Fruit fly (Drosophila melanogaster) whole organism, embryonic: ENCODE results near the gene tho2.

Experiments
- B-H2 ChIP-seq: fragments of 200-800 bp; sonication (Bioruptor generic); optimal IDR thresholded peaks from 2 replicates; lab custom pipeline; 2018; ENCODE audit warnings: missing biosample characterization, mild to moderate bottlenecking, missing genetic modification characterization
- Bteb2 ChIP-seq: fragments of 200-800 bp; sonication (Bioruptor generic); optimal IDR thresholded peaks from 2 replicates; lab custom pipeline; 2016; ENCODE audit warnings: missing biosample characterization, missing genetic modification characterization
- CG11695 ChIP-seq: fragments of 200-800 bp; sonication (Bioruptor generic); IDR thresholded peaks from 3 replicates; pipeline ENCODE4 v1.3.6; 2022; ENCODE audit warnings: missing biosample characterization, missing genetic modification characterization
- CG11696 ChIP-seq: fragments of 200-800 bp; sonication (Bioruptor generic); IDR thresholded peaks from 2 replicates; pipeline ENCODE4 v1.3.6; 2022; ENCODE audit warnings: missing biosample characterization, missing genetic modification characterization
- CG12659 ChIP-seq: fragments of 200-800 bp; sonication (Bioruptor generic); optimal IDR thresholded peaks from 3 replicates; lab custom pipeline; 2017; ENCODE audit warnings: mild to moderate bottlenecking, missing biosample characterization, missing genetic modification reagents, missing genetic modification characterization
- CG12769 ChIP-seq: fragments of 200-800 bp; sonication (Bioruptor generic); optimal IDR thresholded peaks from 2 replicates; lab custom pipeline; 2019; ENCODE audit warnings: missing biosample characterization, mild to moderate bottlenecking, missing genetic modification characterization, moderate library complexity
- CG13296 ChIP-seq: fragments of 200-800 bp; sonication (Bioruptor generic); optimal IDR thresholded peaks from 3 replicates; lab custom pipeline; 2018; ENCODE audit warnings: missing biosample characterization, mild to moderate bottlenecking, missing genetic modification characterization
- CG13894 ChIP-seq: fragments of 200-800 bp; sonication (Bioruptor generic); optimal IDR thresholded peaks from 3 replicates; lab custom pipeline; 2018; ENCODE audit warnings: missing biosample characterization, mild to moderate bottlenecking, missing genetic modification characterization, moderate library complexity
- CG14050 ChIP-seq: fragments of 200-800 bp; sonication (Bioruptor generic); IDR thresholded peaks from 3 replicates; pipeline ENCODE4 v1.3.6; 2022; ENCODE audit warnings: missing biosample characterization, missing genetic modification characterization
- CG17359 ChIP-seq: fragments of 200-800 bp; sonication (Bioruptor generic); optimal IDR thresholded peaks from 3 replicates; lab custom pipeline; 2018; ENCODE audit warnings: missing biosample characterization, mild to moderate bottlenecking, missing genetic modification characterization, moderate library complexity
- CG17829 ChIP-seq: fragments of 200-800 bp; optimal IDR thresholded peaks from 2 replicates; lab custom pipeline; 2019; ENCODE audit warnings: missing biosample characterization, mild to moderate bottlenecking, missing genetic modification characterization, moderate library complexity
- CG2116 ChIP-seq: fragments of 200-800 bp; sonication (Bioruptor generic); optimal IDR thresholded peaks from 3 replicates; lab custom pipeline; 2018; ENCODE audit warnings: missing biosample characterization, mild to moderate bottlenecking, missing genetic modification characterization
- CG30403 ChIP-seq: fragments of 200-800 bp; sonication (Bioruptor generic); optimal IDR thresholded peaks from 3 replicates; lab custom pipeline; 2016; ENCODE audit warnings: missing biosample characterization, missing genetic modification characterization
- CG31365 ChIP-seq: fragments of 200-800 bp; sonication (Bioruptor generic); optimal IDR thresholded peaks from 2 replicates; lab custom pipeline; 2018; ENCODE audit warnings: missing biosample characterization, mild to moderate bottlenecking, missing genetic modification characterization
- CG4282 ChIP-seq: fragments of 200-800 bp; sonication (Bioruptor generic); optimal IDR thresholded peaks from 2 replicates; lab custom pipeline; 2016; ENCODE audit warnings: missing biosample characterization, missing genetic modification characterization
- CG6765 ChIP-seq: fragments of 200-800 bp; sonication (Bioruptor generic); optimal IDR thresholded peaks from 3 replicates; lab custom pipeline; 2017; ENCODE audit warnings: missing biosample characterization, mild to moderate bottlenecking, missing genetic modification characterization
- CG7786 ChIP-seq: fragments of 200-800 bp; sonication (Bioruptor generic); optimal IDR thresholded peaks from 2 replicates; lab custom pipeline; 2016; ENCODE audit warnings: missing biosample characterization, missing genetic modification characterization
- CG8924 ChIP-seq: fragments of 200-800 bp; optimal IDR thresholded peaks from 3 replicates; lab custom pipeline; 2019; ENCODE audit warnings: missing biosample characterization, mild to moderate bottlenecking, missing genetic modification characterization, moderate library complexity
- CG9727 ChIP-seq: fragments of 200-800 bp; sonication (Bioruptor generic); optimal IDR thresholded peaks from 3 replicates; lab custom pipeline; 2017; ENCODE audit warnings: missing biosample characterization, mild to moderate bottlenecking, missing genetic modification characterization
- Dfd ChIP-seq, 2 experiments: fragments of >200 bp; optimal IDR thresholded peaks; 2 replicates each; lab custom pipeline; 2017; ENCODE audit warnings: missing biosample characterization in 2 of 2, missing genetic modification characterization in 2 of 2
- Dip3 ChIP-seq: fragments of 200-800 bp; sonication (Bioruptor generic); optimal IDR thresholded peaks from 3 replicates; lab custom pipeline; 2016; ENCODE audit warnings: missing biosample characterization, missing genetic modification characterization
- Doc2 ChIP-seq: fragments of 200-800 bp; sonication (Bioruptor generic); IDR thresholded peaks from 2 replicates; pipeline ENCODE4 v1.3.6; 2022; ENCODE audit warnings: missing biosample characterization, missing genetic modification characterization
- Drgx ChIP-seq: fragments of 200-800 bp; sonication (Bioruptor generic); IDR thresholded peaks from 2 replicates; pipeline ENCODE4 v1.3.6; 2022; ENCODE audit warnings: missing biosample characterization, missing genetic modification characterization
- H2.0 ChIP-seq: fragments of 200-800 bp; sonication (Bioruptor generic); IDR thresholded peaks from 2 replicates; pipeline ENCODE4 v1.3.6; 2022; ENCODE audit warnings: missing biosample characterization, missing genetic modification characterization
- Hmx ChIP-seq: fragments of 200-800 bp; sonication (Bioruptor generic); optimal IDR thresholded peaks from 2 replicates; lab custom pipeline; 2016; ENCODE audit warnings: missing biosample characterization, missing genetic modification characterization
- Jarid2 ChIP-seq: fragments of 200-800 bp; sonication (Bioruptor generic); optimal IDR thresholded peaks from 3 replicates; lab custom pipeline; 2017; ENCODE audit warnings: mild to moderate bottlenecking, missing biosample characterization, missing genetic modification reagents, missing genetic modification characterization
- Max ChIP-seq: fragments of 200-800 bp; sonication (Bioruptor generic); optimal IDR thresholded peaks from 2 replicates; lab custom pipeline; 2016; ENCODE audit warnings: missing biosample characterization, mild to moderate bottlenecking, missing genetic modification characterization
- Mrtf ChIP-seq: fragments of 200-800 bp; sonication (Bioruptor generic); IDR thresholded peaks from 3 replicates; pipeline ENCODE4 v1.3.6; 2022; ENCODE audit warnings: missing biosample characterization, missing genetic modification characterization
- Nf-YC ChIP-seq: fragments of 200-800 bp; optimal IDR thresholded peaks from 3 replicates; lab custom pipeline; 2019; ENCODE audit warnings: missing biosample characterization, mild to moderate bottlenecking, missing genetic modification characterization, moderate library complexity
- Oli ChIP-seq: fragments of 200-800 bp; sonication (Bioruptor generic); optimal IDR thresholded peaks from 2 replicates; lab custom pipeline; 2018; ENCODE audit warnings: missing biosample characterization, mild to moderate bottlenecking, missing genetic modification characterization, moderate library complexity
- Ptx1 ChIP-seq: fragments of 200-800 bp; sonication (Bioruptor generic); IDR thresholded peaks from 2 replicates; pipeline ENCODE4 v1.3.6; 2022; ENCODE audit warnings: missing biosample characterization, missing genetic modification characterization
- Sox100B ChIP-seq: fragments of 200-800 bp; sonication (Bioruptor generic); optimal IDR thresholded peaks from 3 replicates; lab custom pipeline; 2018; ENCODE audit warnings: missing biosample characterization, mild to moderate bottlenecking, missing genetic modification characterization
- Xbp1 ChIP-seq: fragments of 200-800 bp; sonication (Bioruptor generic); optimal IDR thresholded peaks from 3 replicates; lab custom pipeline; 2016; ENCODE audit warnings: missing biosample characterization, mild to moderate bottlenecking, missing genetic modification characterization
- ap ChIP-seq: fragments of 200-800 bp; sonication (Bioruptor generic); IDR thresholded peaks from 2 replicates; pipeline ENCODE4 v1.3.6; 2022; ENCODE audit warnings: missing biosample characterization, missing genetic modification characterization
- dysf ChIP-seq: fragments of 200-800 bp; sonication (Bioruptor generic); IDR thresholded peaks from 3 replicates; pipeline ENCODE4 v1.3.6; 2022; ENCODE audit warnings: missing biosample characterization, missing genetic modification characterization
- gem ChIP-seq: fragments of 200-800 bp; sonication (Bioruptor generic); optimal IDR thresholded peaks from 2 replicates; lab custom pipeline; 2019; ENCODE audit warnings: missing biosample characterization, mild to moderate bottlenecking, missing genetic modification characterization, moderate library complexity
- grau ChIP-seq: fragments of 200-800 bp; optimal IDR thresholded peaks from 3 replicates; lab custom pipeline; 2019; ENCODE audit warnings: missing biosample characterization, mild to moderate bottlenecking, missing genetic modification characterization, moderate library complexity
- lmd ChIP-seq: fragments of 200-800 bp; sonication (Bioruptor generic); IDR thresholded peaks from 2 replicates; pipeline ENCODE4 v1.3.6; 2022; ENCODE audit warnings: missing biosample characterization, missing genetic modification characterization
- nau ChIP-seq: fragments of 200-800 bp; sonication (Bioruptor generic); optimal IDR thresholded peaks from 3 replicates; lab custom pipeline; 2017; ENCODE audit warnings: missing biosample characterization, mild to moderate bottlenecking, missing genetic modification characterization, missing genetic modification reagents
- nerfin-1 ChIP-seq: fragments of 200-800 bp; sonication (Bioruptor generic); optimal IDR thresholded peaks from 3 replicates; lab custom pipeline; 2019; ENCODE audit warnings: missing biosample characterization, mild to moderate bottlenecking, missing genetic modification characterization, moderate library complexity
- pho ChIP-seq: fragments of 200-800 bp; sonication (Bioruptor generic); optimal IDR thresholded peaks from 2 replicates; lab custom pipeline; 2016; ENCODE audit warnings: missing biosample characterization, missing genetic modification characterization
- phol ChIP-seq: fragments of 200-800 bp; sonication (Bioruptor generic); optimal IDR thresholded peaks from 3 replicates; lab custom pipeline; 2018; ENCODE audit warnings: missing biosample characterization, mild to moderate bottlenecking, missing genetic modification characterization, moderate library complexity
- rib ChIP-seq: fragments of 200-800 bp; sonication (Bioruptor generic); IDR thresholded peaks from 2 replicates; pipeline ENCODE4 v1.3.6; 2022; ENCODE audit warnings: missing biosample characterization, missing genetic modification characterization
- sc ChIP-seq, 3 experiments: fragments of >200 bp in 2 of 3; fragments of 200-800 bp in 1 of 3; sonication (Bioruptor generic) in 1 of 3; optimal IDR thresholded peaks; 2 replicates in 2 of 3; 3 replicates in 1 of 3; lab custom pipeline; 2017; ENCODE audit warnings: mild to moderate bottlenecking in 1 of 3, missing biosample characterization in 1 of 3, missing genetic modification characterization in 1 of 3, missing genetic modification reagents in 1 of 3
- tio ChIP-seq: fragments of 200-800 bp; sonication (Bioruptor generic); optimal IDR thresholded peaks from 2 replicates; lab custom pipeline; 2017; ENCODE audit warnings: missing biosample characterization, missing genetic modification characterization, inconsistent platforms
- tll ChIP-seq, 2 experiments: fragments of 200-800 bp in 1 of 2; fragments of >200 bp in 1 of 2; sonication (Bioruptor generic) in 1 of 2; optimal IDR thresholded peaks; 2 replicates each; lab custom pipeline; 2017 to 2019; ENCODE audit warnings: missing biosample characterization in 2 of 2, missing genetic modification characterization in 2 of 2, mild to moderate bottlenecking in 1 of 2, moderate library complexity in 1 of 2
- vvl ChIP-seq: fragments of 200-800 bp; sonication (Bioruptor generic); IDR thresholded peaks from 2 replicates; pipeline ENCODE4 v1.3.6; 2022; ENCODE audit warnings: missing biosample characterization, missing genetic modification characterization
- wdn ChIP-seq: fragments of 200-800 bp; sonication (Bioruptor generic); IDR thresholded peaks from 2 replicates; pipeline ENCODE4 v1.3.6; 2022; ENCODE audit warnings: missing biosample characterization, missing genetic modification characterization

tho2 gene

DNA sequence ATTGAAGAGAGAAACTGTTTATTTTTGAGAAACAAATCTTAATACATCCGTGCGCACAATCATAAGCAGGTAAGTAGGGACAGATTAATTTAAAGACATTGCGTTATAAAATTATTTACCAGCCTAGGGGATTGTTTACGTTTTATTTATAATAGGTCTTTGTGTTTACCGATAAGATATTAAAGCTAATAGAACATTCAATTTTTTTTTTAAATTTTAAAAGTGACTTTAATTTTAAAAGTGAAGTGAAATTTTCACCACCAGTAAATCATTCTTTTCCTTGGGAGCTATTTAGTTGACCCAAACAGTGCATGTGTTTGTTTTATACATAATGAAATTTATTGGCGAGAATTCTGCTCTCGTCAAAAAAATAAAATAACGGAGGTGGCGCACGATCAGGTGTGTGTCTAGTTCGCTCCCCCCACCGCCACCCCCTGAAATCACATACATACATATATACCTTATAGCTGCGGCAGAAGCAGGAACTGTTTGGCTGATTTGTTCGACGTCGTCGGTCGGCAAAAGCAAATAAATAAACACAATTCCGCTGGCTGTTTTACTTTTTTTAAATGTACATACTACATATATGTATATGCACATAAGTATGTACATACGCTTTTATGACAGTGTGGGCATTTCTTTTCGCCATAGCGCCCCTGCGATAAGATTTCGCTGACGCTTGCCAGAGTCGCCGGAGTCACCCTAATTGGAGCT, 31.1 kb upstream of the tho2 start (continued):
- peak; percentile 44 for TF ChIP-seq pho (GFP tag; lab: Kevin White, UChicago)
- TF ChIP-seq Doc2 (GFP tag; lab: Robert Waterston, UW) = no peak
- TF ChIP-seq CG2116 = peak; percentile 23
- TF ChIP-seq Jarid2 (GFP tag; lab: Kevin White, UChicago) = peak; percentile 15
- peak; percentile 52 for TF ChIP-seq CG30403 (GFP tag; lab: Kevin White, UChicago)
- peak; percentile 79 for TF ChIP-seq gem (tag; lab: Kevin White, UChicago)
- TF ChIP-seq Dip3 (GFP tag; lab: Kevin White, UChicago) = peak; percentile 26
- TF ChIP-seq dysf = peak; percentile 64; the same call in 1 of the 3 replicates
- TF ChIP-seq CG11696 (GFP tag; lab: Robert Waterston, UW) = peak; percentile 84
- TF ChIP-seq Nf-YC (tag; lab: Kevin White, UChicago) = peak; percentile 22
- peak; percentile 43; the same call in 1 of the 2 replicates for TF ChIP-seq wdn (GFP tag; lab: Robert Waterston, UW)
- peak; percentile 59 for TF ChIP-seq CG6765 (GFP tag; lab: Kevin White, UChicago)
- TF ChIP-seq B-H2 (GFP tag; lab: Kevin White, UChicago) = peak; percentile 8
- TF ChIP-seq ap (GFP tag; lab: Robert Waterston, UW) = no peak
- TF ChIP-seq CG14050 (GFP tag; lab: Robert Waterston, UW) = no peak
- TF ChIP-seq CG11695 = peak; percentile 68; the same call in 2 of the 3 replicates
- TF ChIP-seq CG17829 (tag; lab: Kevin White, UChicago) = peak; percentile 35
- TF ChIP-seq nau (GFP tag; lab: Kevin White, UChicago) = peak; percentile 60
- TF ChIP-seq Ptx1 = peak; percentile 54; the same call in 1 of the 2 replicates
- TF ChIP-seq Hmx = no peak
- TF ChIP-seq rib = peak; percentile 36; the same call in 1 of the 2 replicates
- no peak; the same call in 1 of the 2 replicates for TF ChIP-seq H2.0 (GFP tag; lab: Robert Waterston, UW)
- peak; percentile 13 for TF ChIP-seq CG7786 (GFP tag; lab: Kevin White, UChicago)
- peak; percentile 27 for TF ChIP-seq CG13894
- TF ChIP-seq CG8924 = peak; percentile 50
- peak; percentile 8 for TF ChIP-seq nerfin-1 (tag; lab: Kevin White, UChicago)
- TF ChIP-seq CG31365 = no peak
- peak; percentile 50 for TF ChIP-seq CG12769 (tag; lab: Kevin White, UChicago)
- no peak for TF ChIP-seq sc (optimal IDR thresholded peaks at IDR 0.05; lab: Kevin White, UChicago)
- no peak for TF ChIP-seq sc (GFP tag; optimal IDR thresholded peaks at IDR 0.05; lab: Kevin White, UChicago)
- TF ChIP-seq Sox100B (GFP tag; lab: Kevin White, UChicago) = peak; percentile 45
- TF ChIP-seq Xbp1 (GFP tag; lab: Kevin White, UChicago) = peak; percentile 24
- no peak for TF ChIP-seq tll (GFP tag; optimal IDR thresholded peaks at IDR 0.05; lab: Kevin White, UChicago)
- TF ChIP-seq lmd = peak; percentile 48
- TF ChIP-seq CG13296 = peak; percentile 68
- no peak; the same call in 2 of the 3 replicates for TF ChIP-seq Mrtf
- peak; percentile 65 for TF ChIP-seq Oli (tag; lab: Kevin White, UChicago)
- TF ChIP-seq CG12659 = peak; percentile 67
- peak; percentile 35 for TF ChIP-seq Bteb2 (GFP tag; lab: Kevin White, UChicago)
- TF ChIP-seq grau (tag; lab: Kevin White, UChicago) = peak; percentile 77
- TF ChIP-seq CG4282 (GFP tag; lab: Kevin White, UChicago) = no peak
- peak; percentile 52; the same call in 1 of the 2 replicates for TF ChIP-seq Drgx (GFP tag; lab: Robert Waterston, UW)
- peak; percentile 56 for TF ChIP-seq CG9727 (GFP tag; lab: Kevin White, UChicago)
- peak; percentile 54 for TF ChIP-seq phol (tag; lab: Kevin White, UChicago)
- TF ChIP-seq Max (GFP tag; lab: Kevin White, UChicago) = peak; percentile 9
- TF ChIP-seq vvl (GFP tag; lab: Robert Waterston, UW) = no peak
- no peak for TF ChIP-seq Dfd (GFP tag; optimal IDR thresholded peaks at IDR 0.05; lab: Kevin White, UChicago)
- TF ChIP-seq tio (GFP tag; lab: Kevin White, UChicago) = peak; percentile 50
- TF ChIP-seq CG17359 = peak; percentile 23
